Worm (Caenorhabditis elegans): Measurements from ENCODE around the gene Y47D3A.1.
A peak's percentile ranks its signal among the peaks of the same experiment; 100 is the strongest.

Gene Y47D3A.1

ce11 chrIII:11141791-11142490 is at the start of gene Y47D3A.1, which contains the start of gene pola-1:
Y47D3A.1 (minus strand) TSS chrIII:11141841.
pola-1 (plus strand) TSS chrIII:11142448.
- TF ChIP-seq T22C8.4 (GFP tag; IDR thresholded peaks at IDR 0.05) = no peak
- peak; percentile 69 for TF ChIP-seq cog-1 (tag; optimal IDR thresholded peaks at IDR 0.05)
- peak; percentile 79 for TF ChIP-seq flt-1 (GFP tag; IDR thresholded peaks at IDR 0.05)
- peak; percentile 84 for TF ChIP-seq ztf-23 (GFP tag; IDR thresholded peaks at IDR 0.05)
- no peak for TF ChIP-seq tab-1 (GFP tag; IDR thresholded peaks at IDR 0.05)
- no peak for TF ChIP-seq ztf-29 (GFP tag; IDR thresholded peaks at IDR 0.05)
- TF ChIP-seq klf-2 (GFP tag; conservative IDR thresholded peaks at IDR 0.05) = 0 out of 2 replicates have a peak, but pooled peaks have one; percentile 60

ce11 chrIII:11188132-11188531 is 46.5 kb upstream of the Y47D3A.1 start:
- no peak for TF ChIP-seq T22C8.4 (GFP tag; IDR thresholded peaks at IDR 0.05)
- no peak for TF ChIP-seq ref-1 (GFP tag; conservative IDR thresholded peaks at IDR 0.05)
- no peak for TF ChIP-seq med-1 (GFP tag; optimal IDR thresholded peaks at IDR 0.05; ENCODE audit: insufficient read depth)
- no peak for TF ChIP-seq ztf-23 (GFP tag; IDR thresholded peaks at IDR 0.05)
- TF ChIP-seq flt-1 (GFP tag; IDR thresholded peaks at IDR 0.05) = no peak
- no peak for TF ChIP-seq cog-1 (tag; optimal IDR thresholded peaks at IDR 0.05)
- TF ChIP-seq tab-1 (GFP tag; IDR thresholded peaks at IDR 0.05) = no peak
- TF ChIP-seq klf-2 (GFP tag; conservative IDR thresholded peaks at IDR 0.05) = no peak
- no peak for TF ChIP-seq ztf-29 (GFP tag; IDR thresholded peaks at IDR 0.05)

ce11 chrIII:11185483-11186115 is 44.0 kb upstream of the Y47D3A.1 start:
- TF ChIP-seq T22C8.4 (GFP tag; IDR thresholded peaks at IDR 0.05) = no peak
- TF ChIP-seq ztf-23 (GFP tag; IDR thresholded peaks at IDR 0.05) = no peak
- no peak for TF ChIP-seq cog-1 (tag; optimal IDR thresholded peaks at IDR 0.05)
- no peak for TF ChIP-seq ref-1 (GFP tag; conservative IDR thresholded peaks at IDR 0.05)
- no peak for TF ChIP-seq tab-1 (GFP tag; IDR thresholded peaks at IDR 0.05)
- TF ChIP-seq flt-1 (GFP tag; IDR thresholded peaks at IDR 0.05) = no peak

ce11 chrIII:11175642-11176217 is 34.1 kb upstream of the Y47D3A.1 start:
- TF ChIP-seq ztf-29 (GFP tag; IDR thresholded peaks at IDR 0.05) = no peak
- TF ChIP-seq cog-1 (tag; optimal IDR thresholded peaks at IDR 0.05) = no peak
- TF ChIP-seq ztf-23 (GFP tag; IDR thresholded peaks at IDR 0.05) = no peak
- TF ChIP-seq tab-1 (GFP tag; IDR thresholded peaks at IDR 0.05) = no peak
- no peak for TF ChIP-seq T22C8.4 (GFP tag; IDR thresholded peaks at IDR 0.05)
- no peak for TF ChIP-seq flt-1 (GFP tag; IDR thresholded peaks at IDR 0.05)

ce11 chrIII:11172232-11172713 is 30.6 kb upstream of the Y47D3A.1 start:
- no peak for TF ChIP-seq med-1 (GFP tag; optimal IDR thresholded peaks at IDR 0.05; ENCODE audit: insufficient read depth)
- no peak for TF ChIP-seq klf-2 (GFP tag; conservative IDR thresholded peaks at IDR 0.05)
- TF ChIP-seq T22C8.4 (GFP tag; IDR thresholded peaks at IDR 0.05) = peak; percentile 76
- TF ChIP-seq ztf-29 (GFP tag; IDR thresholded peaks at IDR 0.05) = no peak
- no peak for TF ChIP-seq cog-1 (tag; optimal IDR thresholded peaks at IDR 0.05)

ce11 chrIII:11170509-11170908 is 28.9 kb upstream of the Y47D3A.1 start:
- no peak for TF ChIP-seq ref-1 (GFP tag; conservative IDR thresholded peaks at IDR 0.05)
- TF ChIP-seq tab-1 (GFP tag; IDR thresholded peaks at IDR 0.05) = no peak
- TF ChIP-seq ztf-29 (GFP tag; IDR thresholded peaks at IDR 0.05) = no peak
- TF ChIP-seq klf-2 (GFP tag; conservative IDR thresholded peaks at IDR 0.05) = no peak
- TF ChIP-seq T22C8.4 (GFP tag; IDR thresholded peaks at IDR 0.05) = no peak
- TF ChIP-seq flt-1 (GFP tag; IDR thresholded peaks at IDR 0.05) = no peak
- no peak for TF ChIP-seq med-1 (GFP tag; optimal IDR thresholded peaks at IDR 0.05; ENCODE audit: insufficient read depth)
- TF ChIP-seq cog-1 (tag; optimal IDR thresholded peaks at IDR 0.05) = no peak
- no peak for TF ChIP-seq ztf-23 (GFP tag; IDR thresholded peaks at IDR 0.05)

- no peak for TF ChIP-seq ref-1 (GFP tag; conservative IDR thresholded peaks at IDR 0.05)
- 0 out of 2 replicates have a peak, but pooled peaks have one; percentile 16 for TF ChIP-seq tab-1 (GFP tag; IDR thresholded peaks at IDR 0.05)
These were observed 28.0 kb upstream of the Y47D3A.1 start for ce11 chrIII:11169680-11170079.

ce11 chrIII:11157916-11158315 is 16.3 kb upstream of the Y47D3A.1 start:
- no peak for TF ChIP-seq ztf-23 (GFP tag; IDR thresholded peaks at IDR 0.05)
- no peak for TF ChIP-seq tab-1 (GFP tag; IDR thresholded peaks at IDR 0.05)
- TF ChIP-seq med-1 (GFP tag; optimal IDR thresholded peaks at IDR 0.05; ENCODE audit: insufficient read depth) = no peak
- TF ChIP-seq klf-2 (GFP tag; conservative IDR thresholded peaks at IDR 0.05) = no peak
- no peak for TF ChIP-seq T22C8.4 (GFP tag; IDR thresholded peaks at IDR 0.05)
- no peak for TF ChIP-seq flt-1 (GFP tag; IDR thresholded peaks at IDR 0.05)
- no peak for TF ChIP-seq ztf-29 (GFP tag; IDR thresholded peaks at IDR 0.05)
- TF ChIP-seq cog-1 (tag; optimal IDR thresholded peaks at IDR 0.05) = no peak
- no peak for TF ChIP-seq ref-1 (GFP tag; conservative IDR thresholded peaks at IDR 0.05)

- no peak for TF ChIP-seq cog-1 (tag; optimal IDR thresholded peaks at IDR 0.05)
- no peak for TF ChIP-seq med-1 (GFP tag; optimal IDR thresholded peaks at IDR 0.05; ENCODE audit: insufficient read depth)
- no peak for TF ChIP-seq flt-1 (GFP tag; IDR thresholded peaks at IDR 0.05)
- no peak for TF ChIP-seq ztf-29 (GFP tag; IDR thresholded peaks at IDR 0.05)
- TF ChIP-seq ztf-23 (GFP tag; IDR thresholded peaks at IDR 0.05) = no peak
- TF ChIP-seq tab-1 (GFP tag; IDR thresholded peaks at IDR 0.05) = no peak
- TF ChIP-seq klf-2 (GFP tag; conservative IDR thresholded peaks at IDR 0.05) = no peak
- TF ChIP-seq ref-1 (GFP tag; conservative IDR thresholded peaks at IDR 0.05) = no peak
- TF ChIP-seq T22C8.4 (GFP tag; IDR thresholded peaks at IDR 0.05) = no peak
These were observed 15.5 kb upstream of the Y47D3A.1 start, which contains the start of gene Y47D3A.31 for ce11 chrIII:11157099-11157498. Y47D3A.31 (minus strand) TSS chrIII:11157199.
